Fruit fly (Drosophila melanogaster) whole organism, embryonic: ENCODE measurements around the gene CG14395.

Experiments used
- CG1647 ChIP-seq: fragments of 200-800 bp; sonication (Bioruptor generic); optimal IDR thresholded peaks from 3 replicates; lab custom pipeline; 2016; ENCODE audit warnings: missing biosample characterization, missing genetic modification characterization
- Dip2 ChIP-seq: fragments of 200-800 bp; sonication (Bioruptor generic); IDR thresholded peaks from 2 replicates; pipeline ENCODE4 v1.3.6; 2022; ENCODE audit warnings: missing biosample characterization, missing genetic modification characterization
- Dip3 ChIP-seq: fragments of 200-800 bp; sonication (Bioruptor generic); optimal IDR thresholded peaks from 3 replicates; lab custom pipeline; 2016; ENCODE audit warnings: missing biosample characterization, missing genetic modification characterization
- Lpt ChIP-seq: fragments of >200 bp; optimal IDR thresholded peaks from 2 replicates; lab custom pipeline; 2018; ENCODE audit warnings: missing biosample characterization, missing genetic modification characterization
- Xbp1 ChIP-seq: fragments of 200-800 bp; sonication (Bioruptor generic); optimal IDR thresholded peaks from 3 replicates; lab custom pipeline; 2016; ENCODE audit warnings: missing biosample characterization, mild to moderate bottlenecking, missing genetic modification characterization
- cwo ChIP-seq: fragments of 200-800 bp; sonication (Bioruptor generic); optimal IDR thresholded peaks from 3 replicates; lab custom pipeline; 2017; ENCODE audit warnings: missing biosample characterization, missing genetic modification characterization, mild to moderate bottlenecking, moderate library complexity, missing genetic modification reagents
- mam ChIP-seq: fragments of 200-800 bp; sonication (Bioruptor generic); optimal IDR thresholded peaks from 3 replicates; lab custom pipeline; 2016; ENCODE audit warnings: missing biosample characterization, missing genetic modification characterization
- ro ChIP-seq: fragments of 200-800 bp; sonication (Bioruptor generic); IDR thresholded peaks from 2 replicates; pipeline ENCODE4 v1.3.6; 2022; ENCODE audit warnings: missing biosample characterization, missing genetic modification characterization
- yki ChIP-seq: fragments of >200 bp; optimal IDR thresholded peaks from 3 replicates; lab custom pipeline; 2018

DNA sequence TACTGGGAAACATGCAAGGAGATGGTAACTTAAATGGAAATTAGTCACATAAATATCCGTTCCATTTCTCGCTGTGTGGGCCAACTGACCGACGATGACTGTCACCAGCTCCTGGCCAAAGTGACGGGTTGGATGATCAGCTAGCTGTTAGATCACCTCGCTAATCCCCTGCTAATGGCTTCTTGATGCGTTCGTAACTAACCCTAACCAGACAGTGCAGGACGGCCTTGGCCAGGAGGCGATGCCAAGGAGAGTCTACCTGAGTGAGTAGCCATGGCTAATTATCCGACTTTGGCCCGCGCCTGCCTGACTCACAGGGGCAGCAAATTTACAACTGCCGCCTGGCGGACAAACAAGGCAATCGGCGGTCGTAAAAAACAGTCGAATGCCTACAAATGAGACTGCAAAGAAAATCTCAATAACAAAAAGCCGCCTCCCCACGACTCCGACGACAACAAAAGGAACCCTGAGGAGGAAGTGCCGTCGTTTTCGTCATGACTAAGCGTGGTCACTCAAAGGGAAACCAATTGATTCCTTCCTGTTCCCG, 16.8 kb upstream of the CG14395 start:
- TF ChIP-seq cwo (no peak), Dip2 (GFP tag; lab: Robert Waterston, UW) (no peak), yki (lab: Kevin White, UChicago) (no peak), ro (GFP tag; lab: Robert Waterston, UW) (no peak), Xbp1 (GFP tag; lab: Kevin White, UChicago) (no peak), Dip3 (GFP tag; lab: Kevin White, UChicago) (no peak), CG1647 (GFP tag; lab: Kevin White, UChicago) (no peak), mam (GFP tag; lab: Kevin White, UChicago) (no peak), Lpt (GFP tag; lab: Kevin White, UChicago) (no peak)
